Fruit fly (Drosophila melanogaster) whole organism, prepupa: ENCODE measurements around the gene Nha1.

ENCODE experiments used
- Blimp-1 ChIP-seq: fragments of 200-800 bp; sonication (Bioruptor generic); optimal IDR thresholded peaks from 3 replicates; lab custom pipeline; 2017; ENCODE audit warnings: missing biosample characterization, missing genetic modification characterization, mild to moderate bottlenecking, moderate library complexity, missing genetic modification reagents
- CG10631 ChIP-seq: fragments of 200-800 bp; sonication (Bioruptor generic); optimal IDR thresholded peaks from 2 replicates; lab custom pipeline; 2016; ENCODE audit warnings: missing biosample characterization, missing genetic modification characterization
- CG10669 ChIP-seq: fragments of 200-800 bp; sonication (Bioruptor generic); optimal IDR thresholded peaks from 3 replicates; lab custom pipeline; 2018; ENCODE audit warnings: missing biosample characterization, mild to moderate bottlenecking, missing genetic modification characterization, moderate library complexity
- CG11762 ChIP-seq: fragments of 200-800 bp; sonication (Bioruptor generic); optimal IDR thresholded peaks from 3 replicates; lab custom pipeline; 2016; ENCODE audit warnings: missing biosample characterization, missing genetic modification characterization; ENCODE audit not compliant: insufficient read depth
- CG11902 ChIP-seq: fragments of 200-800 bp; sonication (Bioruptor generic); optimal IDR thresholded peaks from 3 replicates; lab custom pipeline; 2016; ENCODE audit warnings: missing biosample characterization, missing genetic modification characterization
- CG1621 ChIP-seq: fragments of 200-800 bp; sonication (Bioruptor generic); optimal IDR thresholded peaks from 3 replicates; lab custom pipeline; 2018; ENCODE audit warnings: missing biosample characterization, mild to moderate bottlenecking, missing genetic modification characterization
- CG16779 ChIP-seq: fragments of 200-800 bp; sonication (Bioruptor generic); optimal IDR thresholded peaks from 3 replicates; lab custom pipeline; 2017; ENCODE audit warnings: missing biosample characterization, mild to moderate bottlenecking, missing genetic modification characterization
- CG3032 ChIP-seq: fragments of 200-800 bp; optimal IDR thresholded peaks from 2 replicates; lab custom pipeline; 2019; ENCODE audit warnings: missing biosample characterization, mild to moderate bottlenecking, missing genetic modification characterization, moderate library complexity
- CG32006 ChIP-seq: fragments of 200-800 bp; sonication (Bioruptor generic); optimal IDR thresholded peaks from 3 replicates; lab custom pipeline; 2017; ENCODE audit warnings: missing biosample characterization, mild to moderate bottlenecking, missing genetic modification characterization
- CG34406 ChIP-seq: fragments of 200-800 bp; sonication (Bioruptor generic); optimal IDR thresholded peaks from 3 replicates; lab custom pipeline; 2016; ENCODE audit warnings: missing biosample characterization, missing genetic modification characterization
- CG3919 ChIP-seq: fragments of 200-800 bp; sonication (Bioruptor generic); optimal IDR thresholded peaks from 3 replicates; lab custom pipeline; 2016; ENCODE audit warnings: missing biosample characterization, missing genetic modification characterization
- CG4318 ChIP-seq: fragments of 200-800 bp; sonication (Bioruptor generic); optimal IDR thresholded peaks from 3 replicates; lab custom pipeline; 2017; ENCODE audit warnings: missing biosample characterization, mild to moderate bottlenecking, missing genetic modification characterization
- CG6276 ChIP-seq: fragments of 200-800 bp; sonication (Bioruptor generic); optimal IDR thresholded peaks from 2 replicates; lab custom pipeline; 2017; ENCODE audit warnings: missing biosample characterization, mild to moderate bottlenecking, missing genetic modification characterization
- CG6792 ChIP-seq: fragments of 200-800 bp; sonication (Bioruptor generic); optimal IDR thresholded peaks from 3 replicates; lab custom pipeline; 2016; ENCODE audit warnings: missing biosample characterization, missing genetic modification characterization
- CG6808 ChIP-seq: fragments of 200-800 bp; sonication (Bioruptor generic); optimal IDR thresholded peaks from 3 replicates; lab custom pipeline; 2017; ENCODE audit warnings: missing biosample characterization, missing genetic modification characterization, mild to moderate bottlenecking, moderate library complexity, missing genetic modification reagents
- CG8119 ChIP-seq: fragments of 200-800 bp; sonication (Bioruptor generic); IDR thresholded peaks from 3 replicates; pipeline ENCODE4 v1.3.6; 2022; ENCODE audit warnings: missing biosample characterization, missing genetic modification characterization
- CG8632 ChIP-seq: fragments of 200-800 bp; sonication (Bioruptor generic); optimal IDR thresholded peaks from 3 replicates; lab custom pipeline; 2016; ENCODE audit warnings: missing biosample characterization, missing genetic modification characterization
- CG9139 ChIP-seq: fragments of 200-800 bp; sonication (Bioruptor generic); optimal IDR thresholded peaks from 3 replicates; lab custom pipeline; 2017; ENCODE audit warnings: missing biosample characterization, mild to moderate bottlenecking, missing genetic modification characterization
- Eip75B ChIP-seq: fragments of 200-800 bp; sonication (Bioruptor generic); optimal IDR thresholded peaks from 3 replicates; lab custom pipeline; 2016; ENCODE audit warnings: missing biosample characterization, missing genetic modification characterization
- Eip78C ChIP-seq: fragments of 200-800 bp; sonication (Bioruptor generic); peaks from one replicate; lab custom pipeline; 2016; ENCODE audit warnings: missing biosample characterization, missing genetic modification characterization
- Lpt ChIP-seq: fragments of 200-800 bp; sonication (Bioruptor generic); optimal IDR thresholded peaks from 3 replicates; lab custom pipeline; 2016; ENCODE audit warnings: missing biosample characterization, missing genetic modification characterization
- Met ChIP-seq: fragments of 200-800 bp; sonication (Bioruptor generic); optimal IDR thresholded peaks from 3 replicates; lab custom pipeline; 2016; ENCODE audit warnings: missing biosample characterization, missing genetic modification characterization
- Smox ChIP-seq: fragments of 200-800 bp; sonication (Bioruptor generic); optimal IDR thresholded peaks from 3 replicates; lab custom pipeline; 2016; ENCODE audit warnings: missing biosample characterization, missing genetic modification characterization
- Sox102F ChIP-seq: fragments of 200-800 bp; sonication (Bioruptor generic); optimal IDR thresholded peaks from 2 replicates; lab custom pipeline; 2016; ENCODE audit warnings: missing biosample characterization, mild to moderate bottlenecking, missing genetic modification characterization
- Sox14 ChIP-seq: fragments of 200-800 bp; sonication (Bioruptor generic); optimal IDR thresholded peaks from 3 replicates; lab custom pipeline; 2016; ENCODE audit warnings: missing biosample characterization, missing genetic modification characterization
- Sox15 ChIP-seq: fragments of 200-800 bp; sonication (Bioruptor generic); optimal IDR thresholded peaks from 3 replicates; lab custom pipeline; 2016; ENCODE audit warnings: missing biosample characterization, missing genetic modification characterization
- achi ChIP-seq: fragments of 200-800 bp; sonication (Bioruptor generic); optimal IDR thresholded peaks from 3 replicates; lab custom pipeline; 2016; ENCODE audit warnings: missing biosample characterization, missing genetic modification characterization
- acj6 ChIP-seq: fragments of 200-800 bp; sonication (Bioruptor generic); optimal IDR thresholded peaks from 3 replicates; lab custom pipeline; 2016; ENCODE audit warnings: missing biosample characterization, missing genetic modification characterization
- cyc ChIP-seq: fragments of 200-800 bp; sonication (Bioruptor generic); optimal IDR thresholded peaks from 3 replicates; lab custom pipeline; 2016; ENCODE audit warnings: missing biosample characterization, missing genetic modification characterization
- dsx ChIP-seq: fragments of 200-800 bp; optimal IDR thresholded peaks from 3 replicates; lab custom pipeline; 2019; ENCODE audit warnings: missing biosample characterization, mild to moderate bottlenecking, missing genetic modification characterization, moderate library complexity; ENCODE audit not compliant: poor library complexity, severe bottlenecking
- esn ChIP-seq: fragments of 200-800 bp; sonication (Bioruptor generic); optimal IDR thresholded peaks from 2 replicates; lab custom pipeline; 2016; ENCODE audit warnings: missing biosample characterization, mild to moderate bottlenecking, missing genetic modification characterization, moderate library complexity
- fd59A ChIP-seq: fragments of 200-800 bp; sonication (Bioruptor generic); optimal IDR thresholded peaks from 2 replicates; lab custom pipeline; 2017; ENCODE audit warnings: missing biosample characterization, mild to moderate bottlenecking, missing genetic modification characterization, missing genetic modification reagents
- fkh ChIP-seq: fragments of 200-800 bp; sonication (Bioruptor generic); optimal IDR thresholded peaks from 3 replicates; lab custom pipeline; 2017; ENCODE audit warnings: missing biosample characterization, mild to moderate bottlenecking, missing genetic modification characterization, moderate library complexity
- lz ChIP-seq: fragments of 200-800 bp; sonication (Bioruptor generic); optimal IDR thresholded peaks from 3 replicates; lab custom pipeline; 2016; ENCODE audit warnings: missing biosample characterization, missing genetic modification characterization
- net ChIP-seq: fragments of 200-800 bp; sonication (Bioruptor generic); optimal IDR thresholded peaks from 3 replicates; lab custom pipeline; 2016; ENCODE audit warnings: missing biosample characterization, missing genetic modification characterization
- pdm3 ChIP-seq: fragments of 200-800 bp; sonication (Bioruptor generic); optimal IDR thresholded peaks from 3 replicates; lab custom pipeline; 2016; ENCODE audit warnings: missing biosample characterization, missing genetic modification characterization
- salr ChIP-seq, 2 experiments: fragments of 200-800 bp; sonication (Bioruptor generic); optimal IDR thresholded peaks; 3 replicates each; lab custom pipeline; 2016 to 2018; ENCODE audit warnings: missing biosample characterization in 2 of 2, missing genetic modification characterization in 2 of 2, mild to moderate bottlenecking in 1 of 2
- spab ChIP-seq: fragments of 200-800 bp; sonication (Bioruptor generic); optimal IDR thresholded peaks from 2 replicates; lab custom pipeline; 2017; ENCODE audit warnings: missing biosample characterization, mild to moderate bottlenecking, missing genetic modification characterization, missing genetic modification reagents
- svp ChIP-seq: fragments of 200-800 bp; sonication (Bioruptor generic); peaks from one replicate; lab custom pipeline; 2016; ENCODE audit warnings: missing biosample characterization, missing genetic modification characterization

The Nha1 gene

DNA sequence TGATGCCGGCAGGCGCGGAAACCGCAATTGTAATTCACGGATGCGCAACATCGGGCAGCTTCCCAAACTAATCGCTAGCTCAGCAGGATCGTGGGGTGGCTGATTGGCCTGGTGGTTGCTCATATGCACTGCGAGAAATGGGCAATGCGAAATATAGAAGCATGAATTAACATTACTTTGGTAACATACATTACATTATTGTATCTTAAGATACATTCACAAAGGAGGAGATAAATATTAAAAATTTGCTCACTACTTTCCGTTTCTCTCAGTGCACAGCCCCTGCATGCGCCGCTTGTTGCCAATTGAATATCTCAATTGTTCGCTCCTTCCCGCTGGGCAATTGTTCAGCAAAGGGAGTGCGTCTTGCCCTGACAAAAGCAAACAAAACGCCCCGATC lies 28.8 kb downstream of the Nha1 start (continued):
- TF ChIP-seq salr (GFP tag; optimal IDR thresholded peaks at IDR 0.05; lab: Kevin White, UChicago) (no peak), Smox (GFP tag; lab: Kevin White, UChicago) (no peak), cyc (no peak), Sox14 (GFP tag; lab: Kevin White, UChicago) (no peak), Lpt (GFP tag; lab: Kevin White, UChicago) (no peak), pdm3 (no peak), Eip75B (no peak), fkh (GFP tag; lab: Kevin White, UChicago) (peak; percentile 14), CG9139 (no peak), CG8632 (no peak), CG4318 (GFP tag; lab: Kevin White, UChicago) (no peak), CG11902 (GFP tag; lab: Kevin White, UChicago) (no peak), CG8119 (GFP tag; lab: Robert Waterston, UW) (no peak), esn (no peak), fd59A (GFP tag; lab: Kevin White, UChicago) (no peak), CG16779 (tag; lab: Kevin White, UChicago) (no peak), net (GFP tag; lab: Kevin White, UChicago) (no peak)

DNA sequence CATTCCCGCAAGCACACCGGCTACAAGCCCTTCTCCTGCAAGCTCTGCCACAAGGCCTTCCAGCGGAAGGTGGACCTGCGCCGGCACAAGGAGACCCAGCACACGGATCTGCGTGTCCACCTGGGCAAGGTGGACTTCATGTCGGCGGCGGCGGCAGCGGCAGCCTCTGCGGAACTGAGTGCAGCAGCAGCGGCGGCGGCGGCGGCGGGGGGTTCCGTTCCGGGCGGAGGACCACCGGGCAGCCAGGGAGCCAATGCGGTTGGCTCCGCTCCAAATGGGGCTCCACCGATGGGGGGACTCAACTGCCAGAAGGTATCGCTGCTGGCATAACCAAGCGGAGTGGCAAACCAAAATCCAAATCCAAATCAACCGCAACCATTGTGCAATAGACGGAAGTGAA lies 32.4 kb downstream of the Nha1 start:
- no peak for TF ChIP-seq dsx (GFP tag; lab: Kevin White, UChicago)

DNA sequence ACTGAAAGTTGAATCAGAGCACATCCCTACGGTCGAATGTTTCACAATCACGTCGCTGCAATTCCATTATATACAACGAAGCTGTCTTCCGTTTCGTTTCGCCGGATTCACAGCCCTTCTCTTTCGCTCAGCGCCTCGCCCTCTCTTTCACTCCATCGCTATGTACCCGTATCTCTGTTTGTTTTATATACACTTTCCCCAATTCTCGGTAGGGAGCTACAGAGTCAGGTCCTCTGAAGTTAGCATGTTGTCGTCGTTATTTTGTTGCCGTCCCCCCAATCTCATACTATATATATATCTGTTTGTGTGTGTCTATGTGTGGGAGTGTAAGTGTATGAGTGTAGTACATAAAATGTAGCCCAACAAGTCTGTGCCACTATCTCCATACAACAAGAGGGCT lies 34.1 kb downstream of the Nha1 start:
- TF ChIP-seq net (GFP tag; lab: Kevin White, UChicago) (no peak), Met (GFP tag; lab: Kevin White, UChicago) (no peak), svp (GFP tag; lab: Kevin White, UChicago) (no peak), fd59A (GFP tag; lab: Kevin White, UChicago) (no peak), CG10631 (GFP tag; lab: Kevin White, UChicago) (no peak), Sox15 (GFP tag; lab: Kevin White, UChicago) (no peak), achi (GFP tag; lab: Kevin White, UChicago) (no peak), CG10669 (no peak), esn (no peak), CG16779 (tag; lab: Kevin White, UChicago) (no peak), Blimp-1 (no peak), CG11902 (GFP tag; lab: Kevin White, UChicago) (no peak)

DNA sequence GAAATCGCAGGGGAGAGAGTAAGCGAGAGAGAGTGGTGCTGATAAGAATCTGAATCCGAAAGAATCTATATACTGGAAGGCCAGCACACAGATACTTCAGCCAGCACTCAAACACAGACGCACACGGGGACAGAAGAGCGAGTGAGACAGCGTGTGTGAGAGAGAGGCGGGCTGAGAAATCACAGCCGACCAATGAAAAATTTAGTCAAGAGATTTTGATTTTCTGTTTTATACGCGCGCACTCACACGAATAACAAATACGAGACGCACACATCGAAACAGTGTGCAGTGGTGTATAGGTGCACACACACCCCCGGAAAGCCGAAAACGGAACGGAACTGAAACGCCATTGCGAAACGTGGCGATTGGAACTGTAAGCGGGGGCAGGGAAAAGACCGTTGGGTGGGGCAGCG lies 36.5 kb downstream of the Nha1 start:
- no peak for TF ChIP-seq lz
- peak; percentile 36 for TF ChIP-seq fkh (GFP tag; lab: Kevin White, UChicago)
- no peak for TF ChIP-seq CG1621 (tag; lab: Kevin White, UChicago)
- TF ChIP-seq, all 60 proteins: peak for 1

DNA sequence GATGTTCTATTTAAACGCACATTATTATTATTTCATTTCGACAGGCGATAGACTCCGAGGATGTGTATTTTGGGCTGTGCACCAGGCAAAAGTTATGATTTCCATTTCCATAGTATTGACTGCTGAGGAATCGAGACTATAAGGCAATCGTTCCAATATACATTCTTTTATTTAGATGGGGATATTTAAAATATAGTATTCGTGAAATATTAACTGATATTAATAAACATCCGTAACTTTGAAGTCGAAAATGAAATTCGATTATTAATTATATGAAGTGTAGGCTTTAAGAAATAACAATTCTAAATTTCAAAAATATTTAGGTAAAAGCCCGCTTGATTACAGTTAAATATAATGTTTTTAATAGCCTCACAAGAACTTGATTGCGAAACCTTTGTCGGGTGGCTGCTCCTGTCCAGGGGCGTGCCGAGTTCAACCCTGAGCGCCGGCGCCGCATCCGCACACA lies 39.9 kb downstream of the Nha1 start:
- TF ChIP-seq esn, result peak; percentile 17
- no peak for TF ChIP-seq CG11762 (GFP tag; lab: Kevin White, UChicago)
- peak; percentile 10 for TF ChIP-seq CG6808 (GFP tag; lab: Kevin White, UChicago)
- TF ChIP-seq CG3032 (tag; lab: Kevin White, UChicago), result no peak
- no peak for TF ChIP-seq Sox15 (GFP tag; lab: Kevin White, UChicago)
- no peak for TF ChIP-seq dsx (GFP tag; lab: Kevin White, UChicago)
- peak; percentile 0 for TF ChIP-seq acj6 (GFP tag; lab: Kevin White, UChicago)
- no peak for TF ChIP-seq CG10631 (GFP tag; lab: Kevin White, UChicago)
- peak; percentile 14 for TF ChIP-seq CG3919 (GFP tag; lab: Kevin White, UChicago)
- TF ChIP-seq Eip78C (GFP tag; lab: Kevin White, UChicago), result peak; percentile 59
- TF ChIP-seq CG32006, result peak; percentile 5
- TF ChIP-seq CG6792 (GFP tag; lab: Kevin White, UChicago), result no peak
- TF ChIP-seq spab (GFP tag; lab: Kevin White, UChicago), result peak; percentile 4
- TF ChIP-seq CG34406 (GFP tag; lab: Kevin White, UChicago), result peak; percentile 9
- TF ChIP-seq CG6276, result no peak
- no peak for TF ChIP-seq Sox102F (GFP tag; lab: Kevin White, UChicago)
- no peak for TF ChIP-seq CG8632
